Fruit fly (Drosophila melanogaster) whole organism, prepupa: ENCODE measurements around the gene Eip75B.

ENCODE experiments used
- CG10669 ChIP-seq: fragments of 200-800 bp; sonication (Bioruptor generic); optimal IDR thresholded peaks from 3 replicates; lab custom pipeline; 2018; ENCODE audit warnings: missing biosample characterization, mild to moderate bottlenecking, missing genetic modification characterization, moderate library complexity
- CG11762 ChIP-seq: fragments of 200-800 bp; sonication (Bioruptor generic); optimal IDR thresholded peaks from 3 replicates; lab custom pipeline; 2016; ENCODE audit warnings: missing biosample characterization, missing genetic modification characterization; ENCODE audit not compliant: insufficient read depth
- CG1621 ChIP-seq: fragments of 200-800 bp; sonication (Bioruptor generic); optimal IDR thresholded peaks from 3 replicates; lab custom pipeline; 2018; ENCODE audit warnings: missing biosample characterization, mild to moderate bottlenecking, missing genetic modification characterization
- CG6163 ChIP-seq: fragments of 200-800 bp; sonication (Bioruptor generic); IDR thresholded peaks from 3 replicates; pipeline ENCODE4 v1.3.6; 2022; ENCODE audit warnings: missing biosample characterization, missing genetic modification characterization
- CG6792 ChIP-seq: fragments of 200-800 bp; sonication (Bioruptor generic); optimal IDR thresholded peaks from 3 replicates; lab custom pipeline; 2016; ENCODE audit warnings: missing biosample characterization, missing genetic modification characterization
- CG6808 ChIP-seq: fragments of 200-800 bp; sonication (Bioruptor generic); optimal IDR thresholded peaks from 3 replicates; lab custom pipeline; 2017; ENCODE audit warnings: missing biosample characterization, missing genetic modification characterization, mild to moderate bottlenecking, moderate library complexity, missing genetic modification reagents
- OdsH ChIP-seq: fragments of 200-800 bp; sonication (Bioruptor generic); optimal IDR thresholded peaks from 3 replicates; lab custom pipeline; 2016; ENCODE audit warnings: missing biosample characterization, missing genetic modification characterization
- pdm3 ChIP-seq: fragments of 200-800 bp; sonication (Bioruptor generic); optimal IDR thresholded peaks from 3 replicates; lab custom pipeline; 2016; ENCODE audit warnings: missing biosample characterization, missing genetic modification characterization
- salr ChIP-seq, 2 experiments: fragments of 200-800 bp; sonication (Bioruptor generic); optimal IDR thresholded peaks; 3 replicates each; lab custom pipeline; 2016 to 2018; ENCODE audit warnings: missing biosample characterization in 2 of 2, missing genetic modification characterization in 2 of 2, mild to moderate bottlenecking in 1 of 2

DNA sequence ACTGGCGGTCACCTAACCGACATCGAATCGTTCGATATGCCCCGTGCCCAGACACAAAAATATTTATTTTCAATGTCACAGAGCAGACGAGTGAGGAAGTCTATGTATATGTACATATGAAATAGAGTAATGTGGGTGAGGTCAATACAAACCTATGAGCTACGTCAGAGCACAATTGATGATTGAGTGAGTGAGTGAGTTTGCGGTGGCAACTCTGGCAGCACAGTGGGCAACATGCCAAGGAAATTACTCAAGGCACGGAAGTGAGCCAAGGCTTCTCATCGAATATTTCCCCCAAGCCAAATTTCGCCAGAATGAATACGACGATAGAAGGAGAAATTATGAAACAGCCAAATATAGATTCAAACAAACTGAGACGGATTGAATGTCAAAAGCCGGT, 30.0 kb downstream of the Eip75B start:
- TF ChIP-seq CG6792 (GFP tag; lab: Kevin White, UChicago) (no peak), CG6163 (GFP tag; lab: Robert Waterston, UW) (no peak), OdsH (GFP tag; lab: Kevin White, UChicago) (no peak), CG10669 (GFP tag; lab: Kevin White, UChicago) (no peak), pdm3 (GFP tag; lab: Kevin White, UChicago) (no peak), CG6808 (no peak), CG11762 (no peak), CG1621 (tag; lab: Kevin White, UChicago) (no peak), salr (GFP tag; optimal IDR thresholded peaks at IDR 0.05; lab: Kevin White, UChicago) (no peak)
